Fruit fly (Drosophila melanogaster): ENCODE measurements around the gene nSMase.

The nSMase gene

DNA sequence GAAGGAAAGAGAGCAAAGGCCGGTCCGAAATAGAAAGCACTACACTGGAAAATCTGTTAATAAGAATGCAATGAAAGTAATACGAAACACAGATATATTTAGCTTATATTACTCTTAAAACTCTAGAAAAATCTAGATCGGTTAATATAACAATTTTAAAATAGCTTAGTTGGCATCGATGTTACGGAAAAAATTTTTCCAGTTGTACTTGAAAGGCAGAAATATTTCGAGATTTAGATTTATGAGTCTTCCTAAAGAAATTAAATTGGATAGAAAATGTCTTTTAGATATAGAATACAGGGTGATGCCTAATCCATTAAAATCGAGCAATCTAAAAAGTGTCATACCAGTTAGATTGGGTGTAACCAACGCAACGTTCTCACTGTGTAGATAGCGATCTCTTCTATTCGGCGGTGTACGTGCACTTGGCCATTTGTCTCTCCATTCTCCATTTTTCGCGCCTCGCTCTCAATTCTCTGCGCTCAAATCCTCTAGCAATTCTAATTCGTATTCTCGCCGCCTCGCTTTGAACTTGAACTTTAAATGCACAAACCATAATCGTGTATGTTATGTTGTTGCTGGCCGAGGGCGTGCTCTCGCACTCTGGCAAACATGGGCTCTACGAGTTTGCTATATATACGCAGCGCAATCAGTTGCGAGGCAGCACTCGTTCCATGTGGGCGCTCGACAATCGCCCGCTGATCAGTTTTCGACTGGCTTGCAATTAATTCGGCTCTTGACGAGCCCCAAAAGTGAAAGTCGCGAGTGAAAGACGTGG lies 31.2 kb downstream of the nSMase start (continued):
- TF ChIP-seq CG11902 (GFP tag; optimal IDR thresholded peaks at IDR 0.05), result no peak
- TF ChIP-seq dac (GFP tag; optimal IDR thresholded peaks at IDR 0.05), result peak; percentile 88
- peak; percentile 90 for TF ChIP-seq achi (GFP tag; optimal IDR thresholded peaks at IDR 0.05)
- peak; percentile 28 for TF ChIP-seq dsx (GFP tag; optimal IDR thresholded peaks at IDR 0.05; ENCODE audit: poor library complexity, severe bottlenecking)
- TF ChIP-seq esn (GFP tag; optimal IDR thresholded peaks at IDR 0.05), result peak; percentile 39
- peak; percentile 94 for TF ChIP-seq Lpt (GFP tag; optimal IDR thresholded peaks at IDR 0.05)
- peak; percentile 15 for TF ChIP-seq Eip93F (GFP tag; optimal IDR thresholded peaks at IDR 0.05)
- TF ChIP-seq CG31627 (GFP tag; optimal IDR thresholded peaks at IDR 0.05), result peak; percentile 36
- TF ChIP-seq spab (GFP tag; optimal IDR thresholded peaks at IDR 0.05), result peak; percentile 47
- peak; percentile 94 for TF ChIP-seq CG8119 (GFP tag; IDR thresholded peaks at IDR 0.05)
- peak; percentile 94 for TF ChIP-seq CG6276 (GFP tag; optimal IDR thresholded peaks at IDR 0.05)
- peak; percentile 91 for TF ChIP-seq Sox14 (GFP tag; optimal IDR thresholded peaks at IDR 0.05)
- TF ChIP-seq Sox102F (GFP tag; optimal IDR thresholded peaks at IDR 0.05), result no peak
- peak; percentile 69 for TF ChIP-seq CG6792 (GFP tag; optimal IDR thresholded peaks at IDR 0.05)
- peak; percentile 70 for TF ChIP-seq Eip75B (GFP tag; optimal IDR thresholded peaks at IDR 0.05)
- peak; percentile 87 for TF ChIP-seq pdm3 (GFP tag; optimal IDR thresholded peaks at IDR 0.05)
- TF ChIP-seq OdsH (GFP tag; optimal IDR thresholded peaks at IDR 0.05), result peak; percentile 89
- peak; percentile 79 for TF ChIP-seq fd59A (GFP tag; optimal IDR thresholded peaks at IDR 0.05)
- TF ChIP-seq vri (GFP tag; optimal IDR thresholded peaks at IDR 0.05), result peak; percentile 10
- TF ChIP-seq Smox (GFP tag; optimal IDR thresholded peaks at IDR 0.05), result peak; percentile 33
- peak; percentile 98 for TF ChIP-seq CG32006 (GFP tag; optimal IDR thresholded peaks at IDR 0.05)
- peak; percentile 95 for TF ChIP-seq Eip78C (GFP tag)
- TF ChIP-seq ss (GFP tag; optimal IDR thresholded peaks at IDR 0.05), result peak; percentile 33 to 50
- TF ChIP-seq fd85E (GFP tag; optimal IDR thresholded peaks at IDR 0.05), result no peak
- peak in 1 of 2 experiments; percentile 99 for TF ChIP-seq salr (GFP tag; optimal IDR thresholded peaks at IDR 0.05)
- no peak for TF ChIP-seq CG6854 (GFP tag; optimal IDR thresholded peaks at IDR 0.05)
- peak; percentile 65 for TF ChIP-seq CG7368 (GFP tag; optimal IDR thresholded peaks at IDR 0.05)
- TF ChIP-seq CG10669 (GFP tag; optimal IDR thresholded peaks at IDR 0.05), result peak; percentile 59
- TF ChIP-seq lz (GFP tag; optimal IDR thresholded peaks at IDR 0.05), result peak; percentile 41
- TF ChIP-seq acj6 (GFP tag; optimal IDR thresholded peaks at IDR 0.05), result peak; percentile 86
- TF ChIP-seq CG11294 (GFP tag; IDR thresholded peaks at IDR 0.05), result peak; percentile 81
- TF ChIP-seq fkh (GFP tag; optimal IDR thresholded peaks at IDR 0.05), result peak; percentile 80
- TF ChIP-seq Gug (GFP tag; IDR thresholded peaks at IDR 0.05), result peak; percentile 86

DNA sequence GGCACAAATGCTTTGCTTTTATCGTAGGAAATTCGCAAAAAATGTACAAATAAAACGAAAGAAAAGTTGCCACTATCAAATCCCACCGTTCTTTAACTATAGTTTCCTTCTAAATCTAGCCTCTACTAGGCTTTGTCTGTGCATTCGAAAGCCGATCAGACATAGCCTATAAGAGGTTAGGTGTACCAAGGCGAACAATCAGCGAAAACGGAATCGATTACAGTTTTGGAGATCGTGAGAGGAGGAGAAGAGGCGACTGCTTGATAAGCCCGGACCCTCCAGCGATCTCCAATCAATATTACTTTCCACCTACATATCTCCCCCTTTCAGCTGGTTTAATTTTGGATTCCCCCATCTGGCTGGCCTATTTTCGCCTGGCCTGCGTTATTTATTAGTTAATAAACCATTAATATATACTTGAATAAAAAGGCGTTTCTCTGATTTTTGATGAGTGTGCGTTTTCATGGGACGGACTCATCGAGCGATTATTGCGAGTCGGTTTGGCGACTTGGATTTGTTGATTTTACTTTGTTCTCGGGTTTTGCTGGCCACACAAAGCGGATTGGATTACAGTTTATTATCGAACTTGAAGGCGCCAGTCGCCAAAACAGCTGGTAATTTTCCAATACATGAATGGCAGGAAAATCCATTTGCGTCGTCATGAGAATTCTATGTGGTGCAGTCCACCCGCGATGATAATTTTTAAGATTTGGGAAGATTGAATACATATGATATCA lies 32.1 kb downstream of the nSMase start:
- TF ChIP-seq Sox102F (GFP tag; optimal IDR thresholded peaks at IDR 0.05) (no peak), OdsH (GFP tag; optimal IDR thresholded peaks at IDR 0.05) (peak; percentile 6), Sox14 (GFP tag; optimal IDR thresholded peaks at IDR 0.05) (no peak), spab (GFP tag; optimal IDR thresholded peaks at IDR 0.05) (no peak), CG6854 (GFP tag; optimal IDR thresholded peaks at IDR 0.05) (no peak), Lpt (GFP tag; optimal IDR thresholded peaks at IDR 0.05) (no peak), vri (GFP tag; optimal IDR thresholded peaks at IDR 0.05) (peak; percentile 4), salr (GFP tag; optimal IDR thresholded peaks at IDR 0.05) (no peak), CG6808 (GFP tag; optimal IDR thresholded peaks at IDR 0.05) (no peak), Gug (GFP tag; IDR thresholded peaks at IDR 0.05) (no peak), CG16779 (tag; optimal IDR thresholded peaks at IDR 0.05) (no peak), CG11762 (GFP tag; optimal IDR thresholded peaks at IDR 0.05; ENCODE audit: insufficient read depth) (no peak), CG9139 (GFP tag; optimal IDR thresholded peaks at IDR 0.05) (no peak), CG7368 (GFP tag; optimal IDR thresholded peaks at IDR 0.05) (no peak), CG11902 (GFP tag; optimal IDR thresholded peaks at IDR 0.05) (no peak), CG11294 (GFP tag; IDR thresholded peaks at IDR 0.05) (no peak), Eip78C (GFP tag) (peak; percentile 40), Smox (GFP tag; optimal IDR thresholded peaks at IDR 0.05) (peak; percentile 18), Eip75B (GFP tag; optimal IDR thresholded peaks at IDR 0.05) (no peak), CG15336 (GFP tag; IDR thresholded peaks at IDR 0.05) (no peak), acj6 (GFP tag; optimal IDR thresholded peaks at IDR 0.05) (no peak), Hr39 (GFP tag; optimal IDR thresholded peaks at IDR 0.05) (no peak), fkh (GFP tag; optimal IDR thresholded peaks at IDR 0.05) (no peak), pdm3 (GFP tag; optimal IDR thresholded peaks at IDR 0.05) (no peak), CG4318 (GFP tag; optimal IDR thresholded peaks at IDR 0.05) (no peak), Blimp-1 (GFP tag; optimal IDR thresholded peaks at IDR 0.05) (no peak), CG3032 (tag; optimal IDR thresholded peaks at IDR 0.05) (no peak), Eip93F (GFP tag; optimal IDR thresholded peaks at IDR 0.05) (peak; percentile 79), Met (GFP tag; optimal IDR thresholded peaks at IDR 0.05) (no peak), CG6792 (GFP tag; optimal IDR thresholded peaks at IDR 0.05) (no peak), achi (GFP tag; optimal IDR thresholded peaks at IDR 0.05) (no peak), Sox15 (GFP tag; optimal IDR thresholded peaks at IDR 0.05) (no peak)

Data from whole organism, prepupa.